Worm (Caenorhabditis elegans): Measurements from ENCODE around the gene jun-1.

ce11 chrII:9116404-9116803, 3.4 kb downstream of the jun-1 start:
- TF ChIP-seq ztf-11 (tag; optimal IDR thresholded peaks at IDR 0.05) = no peak
- no peak for TF ChIP-seq nhr-76 (tag; optimal IDR thresholded peaks at IDR 0.05)
- TF ChIP-seq aly-2 (tag; optimal IDR thresholded peaks at IDR 0.05) = no peak
- TF ChIP-seq eor-1 (tag; optimal IDR thresholded peaks at IDR 0.05) = no peak
- no peak for TF ChIP-seq zag-1 (tag; optimal IDR thresholded peaks at IDR 0.05)
- TF ChIP-seq snpc-4 (tag; optimal IDR thresholded peaks at IDR 0.05) = no peak
- TF ChIP-seq nhr-25 (tag; optimal IDR thresholded peaks at IDR 0.05) = no peak
- no peak for TF ChIP-seq ceh-82 (tag; optimal IDR thresholded peaks at IDR 0.05)
- TF ChIP-seq unc-62 (GFP tag; optimal IDR thresholded peaks at IDR 0.05) = no peak
- TF ChIP-seq elt-1 (tag; optimal IDR thresholded peaks at IDR 0.05) = no peak
- no peak for TF ChIP-seq egl-27 (tag; optimal IDR thresholded peaks at IDR 0.05)
